Fruit fly (Drosophila melanogaster) whole organism, embryonic: ENCODE data around the gene Datp.

Experiments used
- Abd-B ChIP-seq: fragments of 200-800 bp; sonication (Bioruptor generic); optimal IDR thresholded peaks from 2 replicates; lab custom pipeline; 2018; ENCODE audit warnings: missing biosample characterization, mild to moderate bottlenecking, missing genetic modification characterization, moderate library complexity
- Awh ChIP-seq: fragments of 200-800 bp; sonication (Bioruptor generic); IDR thresholded peaks from 2 replicates; pipeline ENCODE4, ENCODE4 v1.3.6; 2022; ENCODE audit warnings: missing biosample characterization, missing genetic modification characterization
- CG10147 ChIP-seq: fragments of 200-800 bp; sonication (Bioruptor generic); optimal IDR thresholded peaks from 2 replicates; lab custom pipeline; 2019; ENCODE audit warnings: missing biosample characterization, mild to moderate bottlenecking, missing genetic modification characterization, moderate library complexity
- CG10267 ChIP-seq: fragments of 200-800 bp; sonication (Bioruptor generic); optimal IDR thresholded peaks from 2 replicates; lab custom pipeline; 2018; ENCODE audit warnings: missing biosample characterization, mild to moderate bottlenecking, missing genetic modification characterization, moderate library complexity
- CG11398 ChIP-seq: fragments of 200-800 bp; sonication (Bioruptor generic); optimal IDR thresholded peaks from 2 replicates; lab custom pipeline; 2016; ENCODE audit warnings: missing biosample characterization, missing genetic modification characterization
- CG11723 ChIP-seq: fragments of 200-800 bp; sonication (Bioruptor generic); optimal IDR thresholded peaks from 2 replicates; lab custom pipeline; 2017; ENCODE audit warnings: missing biosample characterization, mild to moderate bottlenecking, missing genetic modification characterization
- CG12219 ChIP-seq: fragments of 200-800 bp; sonication (Bioruptor generic); optimal IDR thresholded peaks from 3 replicates; lab custom pipeline; 2018; ENCODE audit warnings: missing biosample characterization, mild to moderate bottlenecking, missing genetic modification characterization
- CG12659 ChIP-seq: fragments of 200-800 bp; sonication (Bioruptor generic); optimal IDR thresholded peaks from 3 replicates; lab custom pipeline; 2017; ENCODE audit warnings: mild to moderate bottlenecking, missing biosample characterization, missing genetic modification reagents, missing genetic modification characterization
- CG13296 ChIP-seq: fragments of 200-800 bp; sonication (Bioruptor generic); optimal IDR thresholded peaks from 3 replicates; lab custom pipeline; 2018; ENCODE audit warnings: missing biosample characterization, mild to moderate bottlenecking, missing genetic modification characterization
- CG13894 ChIP-seq: fragments of 200-800 bp; sonication (Bioruptor generic); optimal IDR thresholded peaks from 3 replicates; lab custom pipeline; 2018; ENCODE audit warnings: missing biosample characterization, mild to moderate bottlenecking, missing genetic modification characterization, moderate library complexity
- CG14050 ChIP-seq: fragments of 200-800 bp; sonication (Bioruptor generic); IDR thresholded peaks from 3 replicates; pipeline ENCODE4 v1.3.6; 2022; ENCODE audit warnings: missing biosample characterization, missing genetic modification characterization
- CG17829 ChIP-seq: fragments of 200-800 bp; optimal IDR thresholded peaks from 2 replicates; lab custom pipeline; 2019; ENCODE audit warnings: missing biosample characterization, mild to moderate bottlenecking, missing genetic modification characterization, moderate library complexity
- CG30431 ChIP-seq: fragments of 200-800 bp; sonication (Bioruptor generic); optimal IDR thresholded peaks from 2 replicates; lab custom pipeline; 2017; ENCODE audit warnings: missing biosample characterization, missing genetic modification characterization
- CG33557 ChIP-seq: fragments of 200-800 bp; sonication (Bioruptor generic); optimal IDR thresholded peaks from 2 replicates; lab custom pipeline; 2019; ENCODE audit warnings: missing biosample characterization, mild to moderate bottlenecking, missing genetic modification characterization, moderate library complexity
- CG3726 ChIP-seq: fragments of 200-800 bp; sonication (Bioruptor generic); IDR thresholded peaks from 3 replicates; pipeline ENCODE4, ENCODE4 v1.3.6; 2022; ENCODE audit warnings: missing biosample characterization, missing genetic modification characterization
- CG4328 ChIP-seq: fragments of 200-800 bp; sonication (Bioruptor generic); optimal IDR thresholded peaks from 3 replicates; lab custom pipeline; 2017; ENCODE audit warnings: missing biosample characterization, missing genetic modification reagents, missing genetic modification characterization
- CG4404 ChIP-seq: fragments of 200-800 bp; sonication (Bioruptor generic); IDR thresholded peaks from 2 replicates; pipeline ENCODE4 v1.3.6; 2022; ENCODE audit warnings: missing biosample characterization, missing genetic modification characterization
- CG6683 ChIP-seq: fragments of 200-800 bp; sonication (Bioruptor generic); optimal IDR thresholded peaks from 2 replicates; lab custom pipeline; 2017; ENCODE audit warnings: missing biosample characterization, mild to moderate bottlenecking, missing genetic modification characterization, missing genetic modification reagents
- CG6765 ChIP-seq: fragments of 200-800 bp; sonication (Bioruptor generic); optimal IDR thresholded peaks from 3 replicates; lab custom pipeline; 2017; ENCODE audit warnings: missing biosample characterization, mild to moderate bottlenecking, missing genetic modification characterization
- CG9876 ChIP-seq: fragments of 200-800 bp; sonication (Bioruptor generic); optimal IDR thresholded peaks from 2 replicates; lab custom pipeline; 2016; ENCODE audit warnings: missing biosample characterization, missing genetic modification characterization
- Dad ChIP-seq: fragments of 200-800 bp; sonication (Bioruptor generic); optimal IDR thresholded peaks from 3 replicates; lab custom pipeline; 2016; ENCODE audit warnings: missing biosample characterization, missing genetic modification characterization
- Dek ChIP-seq: fragments of 200-800 bp; sonication (Bioruptor generic); optimal IDR thresholded peaks from 3 replicates; lab custom pipeline; 2019; ENCODE audit warnings: missing biosample characterization, mild to moderate bottlenecking, missing genetic modification characterization, moderate library complexity
- H2.0 ChIP-seq: fragments of 200-800 bp; sonication (Bioruptor generic); IDR thresholded peaks from 2 replicates; pipeline ENCODE4 v1.3.6; 2022; ENCODE audit warnings: missing biosample characterization, missing genetic modification characterization
- HLH54F ChIP-seq: fragments of 200-800 bp; sonication (Bioruptor generic); optimal IDR thresholded peaks from 3 replicates; lab custom pipeline; 2016; ENCODE audit warnings: missing biosample characterization, missing genetic modification characterization
- Lpt ChIP-seq: fragments of >200 bp; optimal IDR thresholded peaks from 2 replicates; lab custom pipeline; 2018; ENCODE audit warnings: missing biosample characterization, missing genetic modification characterization
- NC2α ChIP-seq: fragments of 200-800 bp; sonication (Bioruptor generic); optimal IDR thresholded peaks from 2 replicates; lab custom pipeline; 2016; ENCODE audit warnings: missing biosample characterization, missing genetic modification characterization
- Nf-YC ChIP-seq: fragments of 200-800 bp; optimal IDR thresholded peaks from 3 replicates; lab custom pipeline; 2019; ENCODE audit warnings: missing biosample characterization, mild to moderate bottlenecking, missing genetic modification characterization, moderate library complexity
- Pdp1 ChIP-seq, 2 experiments: fragments of 200-800 bp; sonication (Bioruptor generic); optimal IDR thresholded peaks; 3 replicates each; lab custom pipeline; 2016; ENCODE audit warnings: missing biosample characterization in 2 of 2, missing genetic modification characterization in 2 of 2, mild to moderate bottlenecking in 1 of 2, moderate library complexity in 1 of 2
- Sox102F ChIP-seq: fragments of 200-800 bp; sonication (Bioruptor generic); optimal IDR thresholded peaks from 2 replicates; lab custom pipeline; 2018; ENCODE audit warnings: missing biosample characterization, mild to moderate bottlenecking, missing genetic modification characterization, moderate library complexity
- Taf1 ChIP-seq: fragments of 200-800 bp; sonication (Bioruptor generic); IDR thresholded peaks from 2 replicates; pipeline ENCODE4 v1.3.6; 2022; ENCODE audit warnings: missing biosample characterization, missing genetic modification characterization
- aop ChIP-seq: fragments of 200-800 bp; sonication (Bioruptor generic); IDR thresholded peaks from 2 replicates; pipeline ENCODE4 v1.3.6; 2022; ENCODE audit warnings: missing biosample characterization, missing genetic modification characterization
- bcd ChIP-seq: fragments of 200-800 bp; sonication (Bioruptor generic); optimal IDR thresholded peaks from 2 replicates; lab custom pipeline; 2017; ENCODE audit warnings: missing biosample characterization, mild to moderate bottlenecking, missing genetic modification characterization
- br ChIP-seq: fragments of >200 bp; optimal IDR thresholded peaks from 2 replicates; lab custom pipeline; 2017
- cas ChIP-seq: fragments of 200-800 bp; sonication (Bioruptor generic); IDR thresholded peaks from 2 replicates; pipeline ENCODE4 v1.3.6; 2022; ENCODE audit warnings: missing biosample characterization, missing genetic modification characterization
- caup ChIP-seq: fragments of 200-800 bp; sonication (Bioruptor generic); optimal IDR thresholded peaks from 3 replicates; lab custom pipeline; 2017; ENCODE audit warnings: missing biosample characterization, mild to moderate bottlenecking, missing genetic modification characterization, moderate library complexity; ENCODE audit not compliant: severe bottlenecking
- cg ChIP-seq: fragments of 200-800 bp; sonication (Bioruptor generic); optimal IDR thresholded peaks from 3 replicates; lab custom pipeline; 2019; ENCODE audit warnings: missing biosample characterization, mild to moderate bottlenecking, missing genetic modification characterization, moderate library complexity
- chinmo ChIP-seq: fragments of 200-800 bp; sonication (Bioruptor generic); IDR thresholded peaks from 4 replicates; pipeline ENCODE4 v1.3.6; 2022; ENCODE audit warnings: missing biosample characterization, missing genetic modification characterization; ENCODE audit not compliant: partially characterized antibody
- fu2 ChIP-seq: fragments of 200-800 bp; sonication (Bioruptor generic); optimal IDR thresholded peaks from 2 replicates; lab custom pipeline; 2016; ENCODE audit warnings: missing biosample characterization, missing genetic modification characterization
- jumu ChIP-seq: fragments of 200-800 bp; sonication (Bioruptor generic); optimal IDR thresholded peaks from 3 replicates; lab custom pipeline; 2016; ENCODE audit warnings: missing biosample characterization, missing genetic modification characterization
- kay ChIP-seq: fragments of 200-800 bp; sonication (Bioruptor generic); optimal IDR thresholded peaks from 2 replicates; lab custom pipeline; 2016; ENCODE audit warnings: missing biosample characterization, missing genetic modification characterization
- kni ChIP-seq: fragments of 200-800 bp; sonication (Bioruptor generic); optimal IDR thresholded peaks from 3 replicates; lab custom pipeline; 2017; ENCODE audit warnings: mild to moderate bottlenecking, missing biosample characterization, missing genetic modification reagents, missing genetic modification characterization
- knrl ChIP-seq: fragments of 200-800 bp; sonication (Bioruptor generic); IDR thresholded peaks from 3 replicates; pipeline ENCODE4 v1.3.6; 2022; ENCODE audit warnings: missing biosample characterization, missing genetic modification characterization; ENCODE audit not compliant: partially characterized antibody
- lab ChIP-seq: fragments of 200-800 bp; sonication (Bioruptor generic); optimal IDR thresholded peaks from 3 replicates; lab custom pipeline; 2017; ENCODE audit warnings: missing biosample characterization, missing genetic modification characterization, mild to moderate bottlenecking, moderate library complexity, missing genetic modification reagents
- mirr ChIP-seq: fragments of 200-800 bp; sonication (Bioruptor generic); optimal IDR thresholded peaks from 3 replicates; lab custom pipeline; 2018; ENCODE audit warnings: missing biosample characterization, mild to moderate bottlenecking, missing genetic modification characterization
- oc ChIP-seq: fragments of 200-800 bp; sonication (Bioruptor generic); optimal IDR thresholded peaks from 2 replicates; lab custom pipeline; 2018; ENCODE audit warnings: missing biosample characterization, mild to moderate bottlenecking, missing genetic modification characterization, moderate library complexity
- repo ChIP-seq: fragments of 200-800 bp; sonication (Bioruptor generic); optimal IDR thresholded peaks from 2 replicates; lab custom pipeline; 2016; ENCODE audit warnings: missing biosample characterization, missing genetic modification characterization
- shn ChIP-seq: fragments of 200-800 bp; sonication (Bioruptor generic); optimal IDR thresholded peaks from 3 replicates; lab custom pipeline; 2016; ENCODE audit warnings: missing biosample characterization, missing genetic modification characterization
- trem ChIP-seq: fragments of 200-800 bp; optimal IDR thresholded peaks from 3 replicates; lab custom pipeline; 2019; ENCODE audit warnings: missing biosample characterization, mild to moderate bottlenecking, missing genetic modification characterization, moderate library complexity
- vvl ChIP-seq: fragments of 200-800 bp; sonication (Bioruptor generic); IDR thresholded peaks from 2 replicates; pipeline ENCODE4 v1.3.6; 2022; ENCODE audit warnings: missing biosample characterization, missing genetic modification characterization

Gene Datp

dm6 chr2L:9907320-9908256 is 31.0 kb downstream of the Datp start (continued):
- TF ChIP-seq CG11723 (GFP tag; lab: Kevin White, UChicago) (no peak), aop (GFP tag; lab: Robert Waterston, UW) (no peak), oc (tag; lab: Kevin White, UChicago) (peak; percentile 37), trem (tag; lab: Kevin White, UChicago) (no peak), chinmo (GFP tag; lab: Robert Waterston, UW) (peak; percentile 96), jumu (no peak), kni (GFP tag; lab: Kevin White, UChicago) (peak; percentile 27), mirr (peak; percentile 42), CG14050 (no peak), Sox102F (GFP tag; lab: Kevin White, UChicago) (peak; percentile 58), knrl (GFP tag; lab: Robert Waterston, UW) (no peak), fu2 (GFP tag; lab: Kevin White, UChicago) (no peak), Dek (tag; lab: Kevin White, UChicago) (no peak), cas (GFP tag; lab: Robert Waterston, UW) (no peak), CG13894 (tag; lab: Kevin White, UChicago) (peak; percentile 0), CG13296 (GFP tag; lab: Kevin White, UChicago) (no peak), lab (GFP tag; lab: Kevin White, UChicago) (no peak), br (lab: Kevin White, UChicago) (no peak), HLH54F (no peak), kay (peak; percentile 8), cg (GFP tag; lab: Kevin White, UChicago) (peak; percentile 85), Lpt (GFP tag; lab: Kevin White, UChicago) (no peak), CG11398 (GFP tag; lab: Kevin White, UChicago) (no peak), repo (GFP tag; lab: Kevin White, UChicago) (no peak), Pdp1 (GFP tag; optimal IDR thresholded peaks at IDR 0.05; lab: Kevin White, UChicago) (peak in 1 of 2 experiments; percentile 10), CG6683 (GFP tag; lab: Kevin White, UChicago) (no peak), CG17829 (tag; lab: Kevin White, UChicago) (no peak), H2.0 (GFP tag; lab: Robert Waterston, UW) (no peak), NC2α (GFP tag; lab: Kevin White, UChicago) (no peak), Abd-B (GFP tag; lab: Kevin White, UChicago) (no peak), bcd (GFP tag; lab: Kevin White, UChicago) (no peak), CG10267 (no peak), Dad (no peak), shn (no peak), CG33557 (no peak), CG3726 (GFP tag; lab: Robert Waterston, UW) (0 out of 3 replicates have a peak, but pooled peaks have one; percentile 12), Taf1 (GFP tag; lab: Robert Waterston, UW) (no peak), CG10147 (GFP tag; lab: Kevin White, UChicago) (no peak), Awh (GFP tag; lab: Robert Waterston, UW) (no peak), CG4404 (no peak), vvl (GFP tag; lab: Robert Waterston, UW) (peak; percentile 7; the same call in 1 of the 2 replicates), CG12659 (GFP tag; lab: Kevin White, UChicago) (no peak), caup (peak; percentile 11), CG6765 (GFP tag; lab: Kevin White, UChicago) (no peak), CG12219 (GFP tag; lab: Kevin White, UChicago) (no peak), CG30431 (GFP tag; lab: Kevin White, UChicago) (no peak), CG4328 (GFP tag; lab: Kevin White, UChicago) (no peak), Nf-YC (tag; lab: Kevin White, UChicago) (peak; percentile 48), CG9876 (GFP tag; lab: Kevin White, UChicago) (no peak)
